Fruit fly (Drosophila melanogaster) whole organism, wandering third instar larva: ENCODE results near the gene armi.

ENCODE experiments used
- Sp1 ChIP-seq: fragments of 200-800 bp; sonication (Bioruptor generic); optimal IDR thresholded peaks from 3 replicates; lab custom pipeline; 2019; ENCODE audit warnings: missing biosample characterization, mild to moderate bottlenecking, missing genetic modification characterization, moderate library complexity
- dsf ChIP-seq: sonication (Bioruptor generic); optimal IDR thresholded peaks from 2 replicates; lab custom pipeline; 2016; ENCODE audit warnings: missing biosample characterization, missing genetic modification characterization, borderline replicate concordance
- h ChIP-seq: fragments of 200-800 bp; sonication (Bioruptor generic); optimal IDR thresholded peaks from 3 replicates; lab custom pipeline; 2016; ENCODE audit warnings: missing biosample characterization, mild to moderate bottlenecking, missing genetic modification characterization

- TF ChIP-seq h (GFP tag; lab: Kevin White, UChicago): no peak
- TF ChIP-seq Sp1 (GFP tag; lab: Kevin White, UChicago): no peak
- TF ChIP-seq dsf: no peak
Observed at dm6 chr3L:3484553-3484952, 23.4 kb downstream of the armi start, which contains the start of gene CG43074.
